Worm (Caenorhabditis elegans): ENCODE measurements around the gene F26G1.2.

ce11 chrII:4759835-4760234 is 3.0 kb upstream of the F26G1.2 start:
- TF ChIP-seq unc-62 (GFP tag; optimal IDR thresholded peaks at IDR 0.05) (no peak), lsy-2 (tag; optimal IDR thresholded peaks at IDR 0.05) (no peak), alr-1 (tag; optimal IDR thresholded peaks at IDR 0.05; ENCODE audit: borderline replicate concordance) (no peak), zag-1 (tag; optimal IDR thresholded peaks at IDR 0.05) (no peak), ceh-82 (tag; optimal IDR thresholded peaks at IDR 0.05) (no peak), C16A3.4 (tag; optimal IDR thresholded peaks at IDR 0.05) (no peak), lin-15B (tag; optimal IDR thresholded peaks at IDR 0.05) (no peak), snpc-4 (tag; optimal IDR thresholded peaks at IDR 0.05) (no peak), nhr-19 (GFP tag; conservative IDR thresholded peaks at IDR 0.05) (no peak), fos-1 (tag; optimal IDR thresholded peaks at IDR 0.05) (no peak), lir-3 (tag; optimal IDR thresholded peaks at IDR 0.05; ENCODE audit: poor library complexity) (no peak), ztf-11 (tag; optimal IDR thresholded peaks at IDR 0.05) (no peak)

Measured in whole organism, L1 larva.